Worm (Caenorhabditis elegans): Measurements from ENCODE around the gene daf-2.

The daf-2 gene

DNA sequence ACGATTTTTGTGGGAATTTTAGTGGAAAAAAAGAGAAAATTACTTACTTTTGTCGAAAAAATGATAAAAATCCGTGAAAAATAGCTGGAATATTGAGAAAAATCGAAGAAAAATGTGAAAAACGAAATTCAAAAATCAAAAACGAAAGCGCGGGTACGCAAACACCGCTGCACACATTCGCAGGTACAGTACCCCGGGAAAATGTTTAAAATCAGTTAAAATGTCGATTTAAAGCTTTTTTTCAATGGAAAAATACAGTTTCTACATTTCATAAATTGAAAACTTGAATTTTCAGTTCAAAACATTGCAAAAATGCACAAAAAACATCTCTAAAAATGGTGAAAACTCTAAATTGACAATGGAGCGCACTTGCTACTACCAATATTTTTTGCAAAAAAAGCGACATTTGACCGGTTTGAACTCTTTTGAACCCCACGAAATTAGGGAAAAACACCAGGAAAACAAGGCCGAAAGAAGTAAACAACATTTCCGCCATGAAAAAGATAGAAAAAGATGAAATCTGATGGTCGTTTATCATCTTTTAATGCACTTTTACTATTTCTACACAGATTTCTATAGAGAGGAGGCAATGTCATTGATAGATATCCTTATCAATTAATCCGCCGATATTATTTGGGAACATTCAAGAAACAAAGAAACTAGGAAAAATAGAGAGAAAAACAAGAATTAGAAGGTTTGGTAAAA, at the start of gene daf-2:
Gene daf-2, minus strand, starts transcription at position 112 of the 705 bp plus-strand sequence.
- no peak for TF ChIP-seq dao-5 (tag; optimal IDR thresholded peaks at IDR 0.05)
- peak; percentile 15 for TF ChIP-seq W03F9.2 (tag; optimal IDR thresholded peaks at IDR 0.05)
- TF ChIP-seq him-1 (tag; optimal IDR thresholded peaks at IDR 0.05): no peak

DNA sequence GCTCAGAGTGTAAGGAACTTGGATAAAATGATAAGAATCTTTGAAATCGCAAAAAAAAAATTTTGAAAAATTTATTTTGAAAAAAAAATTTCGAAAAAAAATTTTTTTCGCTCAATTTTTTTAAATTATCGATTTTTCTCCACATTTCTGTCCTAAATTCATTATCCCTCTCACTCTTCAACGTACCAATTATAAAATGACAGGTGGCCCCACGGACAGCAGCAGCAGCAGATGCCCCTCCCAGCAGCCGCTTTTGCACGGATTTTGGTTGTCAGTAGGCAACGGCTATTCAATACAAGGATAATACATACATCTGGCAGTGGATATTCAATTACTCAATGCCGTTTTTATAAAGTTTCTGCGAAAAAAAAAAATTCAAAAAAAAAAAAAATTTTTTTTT, 45.8 kb upstream of the daf-2 start, which contains the start of gene sft-1:
Gene sft-1, plus strand, starts transcription at position 201 of the 400 bp plus-strand sequence.
- no peak for TF ChIP-seq dao-5 (tag; optimal IDR thresholded peaks at IDR 0.05)
- no peak for TF ChIP-seq him-1 (tag; optimal IDR thresholded peaks at IDR 0.05)
- no peak for TF ChIP-seq W03F9.2 (tag; optimal IDR thresholded peaks at IDR 0.05)

DNA sequence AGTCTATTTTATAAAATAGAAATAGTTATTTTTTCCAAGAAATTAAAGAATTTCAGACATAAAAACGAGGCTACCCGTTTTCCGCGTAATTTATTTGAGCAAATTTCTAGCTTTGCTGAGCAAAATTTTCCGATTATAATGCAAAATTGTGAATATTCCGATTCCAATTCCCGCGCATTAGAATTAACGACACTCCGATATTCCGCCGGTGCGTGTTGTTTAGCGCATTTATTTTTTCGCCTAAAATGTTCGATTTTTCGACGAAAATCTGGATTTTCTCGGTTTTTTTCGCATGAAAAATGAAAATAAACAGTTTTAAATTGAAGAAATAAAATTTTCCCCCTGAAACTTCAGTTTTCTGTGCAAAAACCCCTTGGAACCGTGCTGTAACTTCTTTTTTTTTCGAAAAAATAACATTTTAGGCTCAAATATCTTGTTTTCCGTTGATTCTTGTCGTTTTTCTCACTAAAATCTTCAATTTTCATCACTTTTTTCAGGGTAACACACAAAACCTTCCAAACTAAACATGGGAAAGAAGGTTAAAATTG, 29.5 kb upstream of the daf-2 start, which contains the start of gene H06I04.3:
Gene H06I04.3, plus strand, starts transcription at position 498 of the 548 bp plus-strand sequence.
- TF ChIP-seq W03F9.2 (tag; optimal IDR thresholded peaks at IDR 0.05) (no peak), him-1 (tag; optimal IDR thresholded peaks at IDR 0.05) (no peak), dao-5 (tag; optimal IDR thresholded peaks at IDR 0.05) (no peak)

DNA sequence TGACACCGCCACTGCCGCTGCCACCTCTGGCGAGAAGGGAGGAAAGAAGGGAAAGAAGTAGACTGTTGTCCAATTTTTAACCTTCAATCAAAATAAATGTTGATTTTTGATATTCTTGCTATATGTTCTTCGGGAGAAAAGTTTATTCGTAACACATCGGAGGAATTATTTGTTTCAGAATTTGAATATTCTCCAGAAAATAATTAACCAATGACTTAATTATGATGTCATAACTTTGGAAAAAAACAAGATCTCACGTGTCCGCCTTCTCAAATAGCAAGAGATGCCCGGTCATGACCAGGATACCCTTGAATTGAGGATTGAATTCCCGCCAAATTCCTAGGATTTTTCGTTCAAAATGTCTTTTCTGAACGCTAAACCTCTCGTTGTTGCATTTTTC, 28.5 kb upstream of the daf-2 start:
- TF ChIP-seq W03F9.2 (tag; optimal IDR thresholded peaks at IDR 0.05) (no peak), dao-5 (tag; optimal IDR thresholded peaks at IDR 0.05) (no peak)

DNA sequence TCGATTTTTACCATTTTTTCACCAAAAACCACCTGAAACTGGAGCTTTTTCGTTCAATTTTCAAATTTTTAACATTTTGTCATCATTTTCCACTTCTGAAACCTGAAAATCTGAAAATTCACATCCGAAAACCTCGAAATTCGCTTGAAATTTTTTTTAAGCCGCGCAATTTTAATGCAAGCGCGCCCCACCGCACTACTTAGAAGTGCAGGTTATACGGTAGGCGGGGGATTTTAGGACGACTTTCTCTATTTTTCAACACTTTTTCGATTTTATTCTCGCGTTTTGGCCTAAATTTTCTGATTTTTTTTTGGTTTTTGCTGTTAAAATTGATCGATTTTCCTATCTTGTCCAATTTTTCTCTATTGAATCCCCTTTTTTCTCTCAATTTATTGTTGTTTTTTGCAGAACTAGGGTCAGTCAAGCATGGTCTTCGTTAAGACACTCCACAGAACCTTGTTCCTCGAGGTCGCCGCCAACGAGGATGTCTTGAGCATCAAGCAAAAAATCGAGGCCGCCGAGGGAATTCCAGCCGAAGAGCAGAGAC, 27.3 kb upstream of the daf-2 start, which contains the start of gene ubl-1:
Gene ubl-1, plus strand, starts transcription at position 402 of the 547 bp plus-strand sequence.
- TF ChIP-seq him-1 (tag; optimal IDR thresholded peaks at IDR 0.05) (peak; percentile 26), W03F9.2 (tag; optimal IDR thresholded peaks at IDR 0.05) (peak; percentile 87), dao-5 (tag; optimal IDR thresholded peaks at IDR 0.05) (no peak)

DNA sequence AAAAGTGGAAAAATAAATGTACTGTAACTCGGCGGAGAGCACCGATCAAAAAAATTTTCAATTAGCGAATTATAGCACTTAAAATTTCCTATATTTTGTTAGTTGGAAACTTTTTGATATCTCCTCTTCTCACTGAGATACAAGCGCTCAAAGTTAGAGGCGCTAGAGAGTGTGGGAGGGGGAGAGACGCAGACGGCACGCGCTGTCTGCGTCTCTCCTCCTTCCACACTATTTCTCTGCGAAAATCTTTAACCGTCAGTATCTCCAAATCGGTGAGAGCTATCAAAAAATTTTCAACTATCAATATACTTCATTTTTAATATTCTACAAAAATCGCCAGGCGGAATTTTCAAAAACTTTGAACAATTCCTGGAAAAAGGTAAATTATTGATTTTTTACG, 26.1 kb upstream of the daf-2 start:
- TF ChIP-seq him-1 (tag; optimal IDR thresholded peaks at IDR 0.05) (no peak), W03F9.2 (tag; optimal IDR thresholded peaks at IDR 0.05) (no peak), dao-5 (tag; optimal IDR thresholded peaks at IDR 0.05) (no peak)

DNA sequence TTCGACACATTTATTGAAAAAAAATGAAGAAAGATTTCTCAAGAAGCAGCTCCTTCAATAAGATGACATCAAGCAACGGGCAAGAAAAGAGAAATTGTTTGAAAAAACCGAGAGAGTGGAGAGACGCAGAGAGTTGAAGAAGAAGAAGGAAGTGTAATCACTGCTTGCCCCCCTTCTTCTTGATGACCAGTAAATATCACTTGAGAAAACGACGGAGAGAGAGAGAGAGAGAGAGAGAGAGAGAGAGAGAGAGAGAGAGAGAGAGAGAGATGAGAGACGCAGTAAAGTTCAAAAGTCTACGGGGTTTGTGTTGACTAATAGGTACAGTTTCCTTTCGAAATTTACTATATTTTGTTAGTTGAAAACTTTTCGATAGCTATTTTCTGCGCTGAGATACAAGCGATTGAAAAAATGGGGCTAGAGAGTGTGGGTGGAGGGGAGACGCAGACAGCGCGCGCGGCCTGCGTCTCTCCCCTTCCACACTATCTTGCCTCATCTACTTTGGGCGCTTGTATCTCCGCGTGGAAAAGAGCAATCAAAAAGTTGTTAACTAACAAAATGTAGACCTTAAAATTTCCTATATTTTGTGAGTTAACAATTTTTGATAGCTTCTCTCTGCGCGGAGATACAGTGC, 25.3 kb upstream of the daf-2 start:
- TF ChIP-seq him-1 (tag; optimal IDR thresholded peaks at IDR 0.05) (no peak), W03F9.2 (tag; optimal IDR thresholded peaks at IDR 0.05) (peak; percentile 47), dao-5 (tag; optimal IDR thresholded peaks at IDR 0.05) (no peak)

DNA sequence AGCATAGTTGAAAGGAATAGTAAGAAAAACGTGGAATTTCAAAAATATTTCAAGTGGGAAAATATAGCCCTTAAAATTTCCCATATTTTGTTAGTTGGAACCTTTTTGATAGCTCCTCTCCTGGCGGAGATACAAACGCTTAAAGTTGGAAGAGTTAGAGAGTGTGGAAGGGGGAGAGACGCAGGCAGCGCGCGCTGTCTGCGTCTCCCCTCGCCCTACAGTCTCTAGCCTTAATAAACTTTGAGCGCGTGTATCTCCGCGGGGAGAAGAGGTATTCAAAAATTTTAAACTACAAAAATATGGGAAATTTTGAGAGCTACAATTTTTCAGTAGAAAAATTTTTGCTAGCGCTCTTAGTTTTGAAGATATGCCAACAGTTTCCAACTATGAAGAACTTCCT, 23.9 kb upstream of the daf-2 start:
- TF ChIP-seq dao-5 (tag; optimal IDR thresholded peaks at IDR 0.05) (no peak), him-1 (tag; optimal IDR thresholded peaks at IDR 0.05) (no peak), W03F9.2 (tag; optimal IDR thresholded peaks at IDR 0.05) (no peak)

DNA sequence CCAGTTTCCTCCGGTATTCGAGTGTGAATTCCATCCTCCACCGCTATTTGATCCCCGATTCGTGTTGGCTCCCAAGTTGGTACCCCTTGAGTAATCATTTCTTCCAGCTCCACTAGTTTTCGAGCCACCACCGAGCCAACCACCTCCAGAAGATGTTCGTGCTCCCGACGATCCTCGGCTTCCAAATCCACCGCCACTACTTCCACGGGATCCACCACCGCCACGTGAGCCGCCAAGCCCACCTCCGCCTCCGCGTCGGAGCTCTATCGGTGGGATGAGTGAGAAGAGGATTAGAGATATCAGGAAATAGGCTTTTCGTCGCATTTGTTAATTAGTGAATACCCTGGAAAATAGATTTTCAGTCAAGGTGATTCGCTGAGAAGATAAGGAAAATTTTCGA, 23.4 kb upstream of the daf-2 start, which contains the start of gene H06I04.6:
Gene H06I04.6, minus strand, starts transcription at position 345 of the 400 bp plus-strand sequence.
- TF ChIP-seq W03F9.2 (tag; optimal IDR thresholded peaks at IDR 0.05): no peak
- no peak for TF ChIP-seq him-1 (tag; optimal IDR thresholded peaks at IDR 0.05)
- no peak for TF ChIP-seq dao-5 (tag; optimal IDR thresholded peaks at IDR 0.05)

DNA sequence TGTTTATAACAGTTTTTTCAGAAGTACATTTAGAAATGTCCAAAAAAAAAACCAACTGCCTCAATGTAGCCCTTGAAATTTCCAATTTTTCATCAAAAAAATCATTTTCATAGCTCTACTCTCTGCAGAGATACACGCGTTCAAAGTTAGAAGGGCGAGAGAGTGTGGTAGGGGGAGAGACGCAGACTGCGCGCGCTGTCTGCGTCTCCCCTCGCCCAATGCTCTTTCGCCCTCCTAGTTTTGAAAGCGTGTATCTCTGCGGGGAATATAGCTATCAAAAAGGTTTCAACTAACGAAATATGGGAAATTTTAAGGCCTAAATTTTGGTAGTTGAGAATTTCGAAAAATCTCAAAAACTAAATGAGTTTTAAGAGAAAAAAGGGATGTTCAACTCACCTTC, 22.9 kb upstream of the daf-2 start:
- TF ChIP-seq dao-5 (tag; optimal IDR thresholded peaks at IDR 0.05): no peak
- TF ChIP-seq him-1 (tag; optimal IDR thresholded peaks at IDR 0.05): no peak
- no peak for TF ChIP-seq W03F9.2 (tag; optimal IDR thresholded peaks at IDR 0.05)

DNA sequence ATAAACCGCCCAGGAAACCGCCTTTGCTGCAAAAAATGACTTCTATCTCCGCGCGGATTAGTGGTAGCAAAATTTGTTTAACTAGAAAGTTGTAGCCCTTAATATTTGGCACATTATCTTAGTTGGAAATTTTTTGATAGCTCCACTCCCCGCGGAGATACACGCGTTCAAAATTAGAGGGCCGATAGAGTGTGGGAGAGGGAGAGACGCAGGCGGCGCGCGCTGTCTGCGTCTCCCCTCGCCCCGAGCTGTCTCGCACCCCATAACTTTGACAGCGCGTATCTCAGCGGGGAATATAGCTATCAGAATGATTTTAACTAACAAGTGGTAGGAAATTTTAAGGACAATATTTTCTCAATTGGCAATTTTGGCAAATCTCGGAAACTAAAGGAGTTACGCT, 22.4 kb upstream of the daf-2 start:
- no peak for TF ChIP-seq dao-5 (tag; optimal IDR thresholded peaks at IDR 0.05)
- no peak for TF ChIP-seq him-1 (tag; optimal IDR thresholded peaks at IDR 0.05)
- TF ChIP-seq W03F9.2 (tag; optimal IDR thresholded peaks at IDR 0.05): no peak

DNA sequence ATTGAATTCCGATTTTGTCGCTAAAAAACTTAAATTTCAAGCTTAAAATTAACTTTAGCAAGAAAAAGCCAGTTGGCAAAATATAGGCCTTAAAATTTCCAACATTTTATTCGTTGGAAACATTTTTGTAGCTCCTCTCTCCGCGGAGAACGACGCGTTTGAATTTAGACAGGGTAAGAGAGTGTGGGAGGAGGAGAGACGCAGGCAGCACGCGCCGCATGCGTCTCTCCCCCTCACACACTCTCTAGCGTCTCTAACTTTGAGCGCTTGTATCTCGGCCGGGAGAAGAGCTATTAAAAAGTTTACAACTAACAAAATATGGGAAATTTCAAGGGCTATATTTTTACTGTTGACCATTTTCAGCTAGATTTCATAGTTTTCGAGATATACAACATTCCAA, 20.6 kb upstream of the daf-2 start:
- TF ChIP-seq dao-5 (tag; optimal IDR thresholded peaks at IDR 0.05) (no peak), him-1 (tag; optimal IDR thresholded peaks at IDR 0.05) (no peak), W03F9.2 (tag; optimal IDR thresholded peaks at IDR 0.05) (no peak)

DNA sequence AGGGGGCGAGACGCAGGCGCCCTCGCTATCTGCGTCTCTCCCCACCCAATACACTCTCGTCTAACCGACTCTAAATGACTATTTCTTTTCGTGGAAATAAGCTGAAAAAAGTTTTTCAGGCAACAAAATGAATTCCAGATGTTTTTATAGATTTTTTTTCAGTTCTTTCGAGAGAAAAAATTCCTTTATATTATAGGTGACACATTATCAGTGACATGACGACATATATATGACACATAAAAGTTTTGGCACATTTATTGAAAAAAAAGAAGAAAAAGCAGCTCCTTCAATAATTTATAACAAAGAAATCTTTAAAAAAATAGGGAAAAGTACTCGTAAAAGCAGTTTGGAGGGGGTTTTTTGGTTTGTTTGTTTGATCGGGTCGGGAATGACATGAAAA, 19.6 kb upstream of the daf-2 start, which contains the start of gene fipr-29:
Gene fipr-29, minus strand, starts transcription at position 101 of the 400 bp plus-strand sequence.
- TF ChIP-seq him-1 (tag; optimal IDR thresholded peaks at IDR 0.05): no peak
- TF ChIP-seq W03F9.2 (tag; optimal IDR thresholded peaks at IDR 0.05): no peak
- no peak for TF ChIP-seq dao-5 (tag; optimal IDR thresholded peaks at IDR 0.05)

DNA sequence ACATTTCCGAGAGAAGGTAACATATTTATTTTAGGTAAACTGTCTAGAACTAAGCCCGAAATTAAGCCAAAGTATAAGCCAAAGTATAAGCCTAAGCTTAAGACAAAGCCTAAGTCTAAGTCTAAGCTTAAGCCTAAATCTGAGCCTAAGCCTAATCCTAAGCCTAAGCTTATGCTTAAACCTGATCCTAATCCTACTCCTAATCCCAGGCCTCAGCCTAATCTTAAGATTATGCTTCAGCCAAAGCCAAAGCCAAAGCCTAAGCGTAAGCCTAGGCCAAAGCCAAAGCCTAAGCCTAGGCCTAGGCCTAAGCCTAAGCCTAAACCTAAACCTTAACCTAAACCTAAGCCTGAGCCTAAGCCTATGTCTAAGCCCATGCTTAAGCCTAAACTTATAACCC, 15.2 kb upstream of the daf-2 start:
- no peak for TF ChIP-seq W03F9.2 (tag; optimal IDR thresholded peaks at IDR 0.05)
- TF ChIP-seq him-1 (tag; optimal IDR thresholded peaks at IDR 0.05): no peak
- TF ChIP-seq dao-5 (tag; optimal IDR thresholded peaks at IDR 0.05): no peak
